Worm (Caenorhabditis elegans) whole organism, L1 larva: Measurements from ENCODE around the gene C35B1.9.

Source experiments
- C04F5.9 ChIP-seq: sonication (generic microtip); optimal IDR thresholded peaks from 2 replicates; lab custom pipeline; 2016; ENCODE audit warnings: missing genetic modification characterization, missing compliant biosample characterization
- C34B4.2 ChIP-seq: sonication (generic microtip); optimal IDR thresholded peaks from 2 replicates; lab custom pipeline; 2017; ENCODE audit warnings: mild to moderate bottlenecking, missing genetic modification characterization, missing compliant biosample characterization
- F16B12.6 ChIP-seq: fragments of 150-350 bp; optimal IDR thresholded peaks from 2 replicates; lab custom pipeline; 2014; ENCODE audit warnings: missing biosample characterization, missing genetic modification characterization
- Y116A8C.19 ChIP-seq: sonication (generic microtip); optimal IDR thresholded peaks from 2 replicates; lab custom pipeline; 2016; ENCODE audit warnings: missing compliant biosample characterization, missing genetic modification characterization, borderline replicate concordance
- alr-1 ChIP-seq: fragments of 200-800 bp; sonication (Bioruptor generic); optimal IDR thresholded peaks from 2 replicates; lab custom pipeline; 2018; ENCODE audit warnings: borderline replicate concordance, mild to moderate bottlenecking, missing genetic modification characterization, missing compliant biosample characterization
- aly-2 ChIP-seq: fragments of 150-350 bp; optimal IDR thresholded peaks from 2 replicates; lab custom pipeline; 2014; ENCODE audit warnings: missing biosample characterization, missing genetic modification characterization
- ama-1 ChIP-seq: fragments of 150-350 bp; optimal IDR thresholded peaks from 2 replicates; lab custom pipeline; 2014
- blmp-1 ChIP-seq: fragments of 150-350 bp; optimal IDR thresholded peaks from 2 replicates; lab custom pipeline; 2014; ENCODE audit warnings: missing biosample characterization, missing genetic modification characterization
- ceh-82 ChIP-seq, 3 experiments: fragments of 150-350 bp in 1 of 3; sonication (generic microtip) in 2 of 3; optimal IDR thresholded peaks; 2 replicates each; lab custom pipeline; 2014 to 2017; ENCODE audit warnings: missing biosample characterization in 3 of 3, missing genetic modification characterization in 3 of 3
- ceh-88 ChIP-seq: fragments of 200-800 bp; sonication (Bioruptor generic); IDR thresholded peaks from 2 replicates; pipeline ENCODE4 v1.3.6; 2022; ENCODE audit warnings: missing genetic modification characterization, missing compliant biosample characterization
- ces-1 ChIP-seq: fragments of 150-350 bp; optimal IDR thresholded peaks from 2 replicates; lab custom pipeline; 2014; ENCODE audit warnings: missing biosample characterization, missing genetic modification reagents, missing genetic modification characterization
- dsc-1 ChIP-seq: sonication (generic microtip); optimal IDR thresholded peaks from 2 replicates; lab custom pipeline; 2016; ENCODE audit warnings: mild to moderate bottlenecking, missing genetic modification characterization, missing compliant biosample characterization
- efl-1 ChIP-seq, 4 experiments: fragments of 150-350 bp; optimal IDR thresholded peaks in 3 of 4; peaks in 1 of 4; 1 replicate in 1 of 4; 2 replicates in 3 of 4; lab custom pipeline; 2014; ENCODE audit warnings: missing biosample characterization in 2 of 4, missing genetic modification characterization in 2 of 4, missing genetic modification reagents in 2 of 4
- efl-3 ChIP-seq: fragments of 200-800 bp; sonication (Bioruptor generic); optimal IDR thresholded peaks from 2 replicates; lab custom pipeline; 2018; ENCODE audit warnings: mild to moderate bottlenecking, missing genetic modification characterization, missing compliant biosample characterization
- egl-27 ChIP-seq, 2 experiments: fragments of 150-350 bp in 1 of 2; sonication (generic microtip); optimal IDR thresholded peaks; 3 replicates each; lab custom pipeline; 2017 to 2018; ENCODE audit warnings: missing biosample characterization in 2 of 2, missing genetic modification characterization in 2 of 2, missing genetic modification reagents in 2 of 2
- ets-5 ChIP-seq: fragments of 200-800 bp; sonication (Bioruptor generic); IDR thresholded peaks from 2 replicates; pipeline ENCODE4 v1.3.6; 2022; ENCODE audit warnings: missing genetic modification characterization, missing compliant biosample characterization
- fkh-4 ChIP-seq: sonication (generic microtip); optimal IDR thresholded peaks from 2 replicates; lab custom pipeline; 2016; ENCODE audit warnings: missing compliant biosample characterization, missing genetic modification characterization, borderline replicate concordance
- fkh-8 ChIP-seq: sonication (generic microtip); optimal IDR thresholded peaks from 2 replicates; lab custom pipeline; 2016; ENCODE audit warnings: mild to moderate bottlenecking, missing genetic modification characterization, missing compliant biosample characterization
- fos-1 ChIP-seq: fragments of 150-350 bp; optimal IDR thresholded peaks from 2 replicates; lab custom pipeline; 2014; ENCODE audit warnings: missing biosample characterization, missing genetic modification characterization
- grh-1 ChIP-seq: fragments of 200-800 bp; sonication (Bioruptor generic); IDR thresholded peaks from 2 replicates; pipeline ENCODE4 v1.3.6; 2022; ENCODE audit warnings: missing genetic modification reagents, missing genetic modification characterization, missing compliant biosample characterization
- hpl-2 ChIP-seq: fragments of 150-350 bp; optimal IDR thresholded peaks from 2 replicates; lab custom pipeline; 2014; ENCODE audit warnings: missing biosample characterization, missing genetic modification reagents, missing genetic modification characterization
- isw-1 ChIP-seq: fragments of 200-800 bp; sonication (Bioruptor generic); IDR thresholded peaks from 2 replicates; pipeline ENCODE4 v1.3.6; 2022; ENCODE audit warnings: missing genetic modification characterization, missing compliant biosample characterization
- jun-1 ChIP-seq: fragments of 150-350 bp; optimal IDR thresholded peaks from 2 replicates; lab custom pipeline; 2014; ENCODE audit warnings: missing biosample characterization, missing genetic modification reagents, missing genetic modification characterization
- lin-35 ChIP-seq, 2 experiments: fragments of 150-350 bp; optimal IDR thresholded peaks; 2 replicates each; lab custom pipeline; 2014; ENCODE audit warnings: missing biosample characterization in 2 of 2, missing genetic modification characterization in 2 of 2, missing genetic modification reagents in 2 of 2
- lin-39 ChIP-seq: fragments of 150-350 bp; optimal IDR thresholded peaks from 2 replicates; lab custom pipeline; 2014; ENCODE audit warnings: missing biosample characterization, missing genetic modification reagents, missing genetic modification characterization
- mab-9 ChIP-seq: fragments of 200-800 bp; sonication (Bioruptor generic); IDR thresholded peaks from 2 replicates; pipeline ENCODE4 v1.3.6; 2022; ENCODE audit warnings: missing genetic modification reagents, missing genetic modification characterization, missing compliant biosample characterization
- mdl-1 ChIP-seq, 2 experiments: fragments of 150-350 bp; optimal IDR thresholded peaks; 2 replicates each; lab custom pipeline; 2014 to 2017; ENCODE audit warnings: missing biosample characterization in 2 of 2, missing genetic modification characterization in 2 of 2, inconsistent platforms in 1 of 2
- nhr-11 ChIP-seq: fragments of 150-350 bp; optimal IDR thresholded peaks from 2 replicates; lab custom pipeline; 2014; ENCODE audit warnings: missing biosample characterization, missing genetic modification characterization
- nhr-12 ChIP-seq: sonication (generic microtip); optimal IDR thresholded peaks from 2 replicates; lab custom pipeline; 2017; ENCODE audit warnings: missing biosample characterization, missing genetic modification characterization
- nhr-20 ChIP-seq: sonication (generic microtip); optimal IDR thresholded peaks from 2 replicates; lab custom pipeline; 2016; ENCODE audit warnings: mild to moderate bottlenecking, missing genetic modification characterization, missing compliant biosample characterization
- nhr-237 ChIP-seq: fragments of 150-350 bp; optimal IDR thresholded peaks from 2 replicates; lab custom pipeline; 2014; ENCODE audit warnings: missing biosample characterization, missing genetic modification characterization
- nhr-28 ChIP-seq: fragments of 150-350 bp; optimal IDR thresholded peaks from 2 replicates; lab custom pipeline; 2014; ENCODE audit warnings: missing biosample characterization, missing genetic modification characterization
- nhr-71 ChIP-seq: sonication (generic microtip); optimal IDR thresholded peaks from 2 replicates; lab custom pipeline; 2016; ENCODE audit warnings: mild to moderate bottlenecking, missing genetic modification characterization, moderate library complexity, missing compliant biosample characterization
- nhr-90 ChIP-seq: sonication (generic microtip); optimal IDR thresholded peaks from 2 replicates; lab custom pipeline; 2016; ENCODE audit warnings: mild to moderate bottlenecking, missing genetic modification characterization, missing compliant biosample characterization; ENCODE audit not compliant: poor library complexity
- pag-3 ChIP-seq: sonication (generic microtip); optimal IDR thresholded peaks from 2 replicates; lab custom pipeline; 2017; ENCODE audit warnings: missing genetic modification characterization, mild to moderate bottlenecking, missing compliant biosample characterization, antibody characterized with exemption, borderline replicate concordance; ENCODE audit not compliant: insufficient read depth
- pqm-1 ChIP-seq: sonication (generic microtip); optimal IDR thresholded peaks from 3 replicates; lab custom pipeline; 2017; ENCODE audit warnings: missing biosample characterization, missing genetic modification characterization
- rnt-1 ChIP-seq: sonication (generic microtip); optimal IDR thresholded peaks from 2 replicates; lab custom pipeline; 2016; ENCODE audit warnings: mild to moderate bottlenecking, missing genetic modification characterization, moderate library complexity, missing compliant biosample characterization
- skn-1 ChIP-seq: fragments of 150-350 bp; optimal IDR thresholded peaks from 2 replicates; lab custom pipeline; 2014; ENCODE audit warnings: missing biosample characterization, missing genetic modification characterization
- snpc-4 ChIP-seq: fragments of 150-350 bp; optimal IDR thresholded peaks from 2 replicates; lab custom pipeline; 2014; ENCODE audit warnings: missing biosample characterization, missing genetic modification characterization
- sox-4 ChIP-seq: sonication (generic microtip); optimal IDR thresholded peaks from 2 replicates; lab custom pipeline; 2016; ENCODE audit warnings: missing genetic modification characterization, missing compliant biosample characterization
- sptf-1 ChIP-seq: fragments of 150-350 bp; optimal IDR thresholded peaks from 2 replicates; lab custom pipeline; 2014; ENCODE audit warnings: missing biosample characterization, missing genetic modification characterization
- sup-37 ChIP-seq: fragments of 200-800 bp; sonication (Bioruptor generic); optimal IDR thresholded peaks from 2 replicates; lab custom pipeline; 2018; ENCODE audit warnings: mild to moderate bottlenecking, missing genetic modification characterization, missing compliant biosample characterization
- swsn-7 ChIP-seq: sonication (generic microtip); optimal IDR thresholded peaks from 2 replicates; lab custom pipeline; 2016; ENCODE audit warnings: missing genetic modification characterization, missing compliant biosample characterization
- tbx-2 ChIP-seq: sonication (generic microtip); optimal IDR thresholded peaks from 2 replicates; lab custom pipeline; 2016; ENCODE audit warnings: missing genetic modification characterization, missing compliant biosample characterization
- tlp-1 ChIP-seq: fragments of 150-350 bp; optimal IDR thresholded peaks from 2 replicates; lab custom pipeline; 2014; ENCODE audit warnings: missing biosample characterization, missing genetic modification characterization
- unc-130 ChIP-seq: fragments of 150-350 bp; optimal IDR thresholded peaks from 2 replicates; lab custom pipeline; 2017; ENCODE audit warnings: missing biosample characterization, missing genetic modification characterization, inconsistent platforms
- unc-30 ChIP-seq: sonication (generic microtip); optimal IDR thresholded peaks from 2 replicates; lab custom pipeline; 2017; ENCODE audit warnings: missing biosample characterization, missing genetic modification characterization
- unc-62 ChIP-seq: fragments of 150-350 bp; optimal IDR thresholded peaks from 2 replicates; lab custom pipeline; 2014; ENCODE audit warnings: missing biosample characterization, missing genetic modification reagents, missing genetic modification characterization
- unc-86 ChIP-seq: sonication (generic microtip); optimal IDR thresholded peaks from 2 replicates; lab custom pipeline; 2016; ENCODE audit warnings: missing genetic modification characterization, missing compliant biosample characterization
- unc-98 ChIP-seq: fragments of 200-800 bp; sonication (Bioruptor generic); IDR thresholded peaks from 2 replicates; pipeline ENCODE4 v1.3.6; 2022; ENCODE audit warnings: missing genetic modification characterization, missing compliant biosample characterization
- vab-15 ChIP-seq: sonication (generic microtip); optimal IDR thresholded peaks from 2 replicates; lab custom pipeline; 2017; ENCODE audit warnings: missing genotype, mild to moderate bottlenecking, missing genetic modification characterization, missing compliant biosample characterization
- xbp-1 ChIP-seq: sonication (generic microtip); optimal IDR thresholded peaks from 2 replicates; lab custom pipeline; 2016; ENCODE audit warnings: missing genetic modification characterization, missing compliant biosample characterization
- ztf-11 ChIP-seq, 2 experiments: sonication (generic microtip); optimal IDR thresholded peaks; 2 replicates each; lab custom pipeline; 2016 to 2017; ENCODE audit warnings: missing genetic modification characterization in 2 of 2, missing biosample characterization in 1 of 2, missing compliant biosample characterization in 1 of 2

C35B1.9 gene

DNA sequence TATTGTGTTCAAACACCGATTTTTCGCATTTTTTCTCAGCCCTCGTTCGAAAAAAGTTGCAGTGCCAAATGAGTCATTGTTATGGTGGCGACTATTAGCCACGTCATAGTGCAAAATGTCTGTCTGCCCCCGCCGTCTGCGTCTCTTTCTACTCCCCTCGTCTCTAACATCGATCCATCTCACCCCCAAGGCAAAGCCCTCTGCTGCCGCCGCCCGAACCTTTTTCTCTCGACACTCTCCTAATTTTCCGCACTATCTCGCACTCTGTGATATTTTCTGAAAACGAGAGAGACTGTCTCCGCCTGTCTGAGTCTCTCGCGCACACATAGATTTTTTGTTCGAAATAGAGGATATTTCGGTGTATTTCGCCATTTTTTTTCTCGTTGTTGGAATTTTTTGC is 12.3 kb upstream of the C35B1.9 start (continued):
- TF ChIP-seq efl-3 (GFP tag; lab: Kevin White, UChicago) (no peak), sup-37 (GFP tag; lab: Kevin White, UChicago) (no peak), nhr-12 (tag; lab: Kevin White, UChicago) (no peak), tlp-1 (tag; lab: Kevin White, UChicago) (no peak), isw-1 (peak; percentile 71), efl-1 (optimal IDR thresholded peaks at IDR 0.05; lab: Kevin White, UChicago) (peak; percentile 75 to 85), efl-1 (GFP tag; optimal IDR thresholded peaks at IDR 0.05 in 1 of 2; lab: Kevin White, UChicago) (peak; percentile 35 to 94), nhr-20 (tag; lab: Kevin White, UChicago) (peak; percentile 84), blmp-1 (tag; lab: Kevin White, UChicago) (no peak), nhr-28 (tag; lab: Kevin White, UChicago) (no peak), fos-1 (tag; lab: Kevin White, UChicago) (peak; percentile 71), unc-62 (GFP tag; lab: Kevin White, UChicago) (no peak), C04F5.9 (tag; lab: Kevin White, UChicago) (peak; percentile 17), nhr-11 (tag; lab: Kevin White, UChicago) (peak; percentile 40), snpc-4 (tag; lab: Kevin White, UChicago) (peak; percentile 42), sptf-1 (no peak), mdl-1 (tag; optimal IDR thresholded peaks at IDR 0.05; lab: Kevin White, UChicago) (peak in 1 of 2 experiments; percentile 45), vab-15 (tag; lab: Kevin White, UChicago) (no peak), mab-9 (peak; percentile 56; the same call in 1 of the 2 replicates), tbx-2 (tag; lab: Kevin White, UChicago) (peak; percentile 80), unc-30 (tag; lab: Kevin White, UChicago) (no peak), ceh-82 (tag; optimal IDR thresholded peaks at IDR 0.05; lab: Kevin White, UChicago) (peak; percentile 39 to 69 (median 67)), Y116A8C.19 (tag; lab: Kevin White, UChicago) (no peak), lin-35 (GFP tag; optimal IDR thresholded peaks at IDR 0.05; lab: Kevin White, UChicago) (peak; percentile 60 to 62), C34B4.2 (no peak), aly-2 (peak; percentile 19), lin-39 (tag; lab: Kevin White, UChicago) (peak; percentile 53), unc-130 (tag; lab: Kevin White, UChicago) (no peak), rnt-1 (tag; lab: Kevin White, UChicago) (peak; percentile 80), ets-5 (GFP tag; lab: Robert Waterston, UW) (no peak), pqm-1 (tag; lab: Kevin White, UChicago) (no peak), ceh-88 (GFP tag; lab: Robert Waterston, UW) (peak; percentile 64), fkh-4 (no peak), ces-1 (GFP tag; lab: Kevin White, UChicago) (no peak), skn-1 (tag; lab: Kevin White, UChicago) (peak; percentile 76), alr-1 (tag; lab: Kevin White, UChicago) (no peak), ztf-11 (tag; optimal IDR thresholded peaks at IDR 0.05; lab: Kevin White, UChicago) (peak in 1 of 2 experiments; percentile 45), ama-1 (lab: Kevin White, UChicago) (no peak), unc-98 (GFP tag; lab: Robert Waterston, UW) (no peak), hpl-2 (GFP tag; lab: Kevin White, UChicago) (no peak), dsc-1 (tag; lab: Kevin White, UChicago) (peak; percentile 70), grh-1 (peak; percentile 60; the same call in 1 of the 2 replicates), egl-27 (tag; optimal IDR thresholded peaks at IDR 0.05; lab: Kevin White, UChicago) (peak; percentile 4 to 58), nhr-237 (tag; lab: Kevin White, UChicago) (peak; percentile 1), jun-1 (tag; lab: Kevin White, UChicago) (peak; percentile 76), swsn-7 (tag; lab: Kevin White, UChicago) (peak; percentile 88), fkh-8 (tag; lab: Kevin White, UChicago) (peak; percentile 74), sox-4 (tag; lab: Kevin White, UChicago) (no peak), F16B12.6 (tag; lab: Kevin White, UChicago) (peak; percentile 46), nhr-90 (tag; lab: Kevin White, UChicago) (peak; percentile 68), xbp-1 (peak; percentile 81), pag-3 (tag; lab: Kevin White, UChicago) (no peak), unc-86 (peak; percentile 80), nhr-71 (tag; lab: Kevin White, UChicago) (peak; percentile 92)
